Worm (Caenorhabditis elegans): Measurements from ENCODE around the gene F54D5.9.

DNA sequence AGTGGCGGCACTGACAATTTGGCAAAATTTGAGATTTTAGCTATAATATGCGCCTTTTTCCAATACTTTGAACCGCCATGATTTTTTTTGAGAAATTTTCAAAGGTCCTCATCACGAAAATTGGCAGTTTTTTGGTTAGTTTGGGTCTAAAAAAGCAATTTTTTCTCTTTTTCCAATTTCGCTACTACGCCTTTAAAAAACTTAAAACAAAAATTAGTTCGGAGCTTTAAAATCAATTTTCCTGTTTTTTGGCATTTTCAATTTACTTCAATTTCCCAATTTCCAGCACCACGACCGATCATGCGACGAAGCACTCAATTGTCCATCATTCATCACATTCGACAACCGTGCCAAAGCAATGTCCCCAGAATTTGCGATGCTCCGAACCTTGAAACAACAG, 47.3 kb downstream of the F54D5.9 start, which contains the start of gene B0334.5:
- TF ChIP-seq lsy-2 (tag; optimal IDR thresholded peaks at IDR 0.05) (no peak), ztf-11 (tag; optimal IDR thresholded peaks at IDR 0.05) (no peak), elt-1 (tag; optimal IDR thresholded peaks at IDR 0.05; ENCODE audit: borderline replicate concordance, insufficient read depth) (no peak), unc-62 (GFP tag; optimal IDR thresholded peaks at IDR 0.05) (no peak), lin-13 (tag; optimal IDR thresholded peaks at IDR 0.05) (no peak), snpc-4 (tag; optimal IDR thresholded peaks at IDR 0.05) (no peak), ham-2 (GFP tag; optimal IDR thresholded peaks at IDR 0.05) (no peak), blmp-1 (tag; optimal IDR thresholded peaks at IDR 0.05) (no peak)
